Fruit fly (Drosophila melanogaster): Measurements from ENCODE around the gene LanB2.

Gene LanB2

DNA sequence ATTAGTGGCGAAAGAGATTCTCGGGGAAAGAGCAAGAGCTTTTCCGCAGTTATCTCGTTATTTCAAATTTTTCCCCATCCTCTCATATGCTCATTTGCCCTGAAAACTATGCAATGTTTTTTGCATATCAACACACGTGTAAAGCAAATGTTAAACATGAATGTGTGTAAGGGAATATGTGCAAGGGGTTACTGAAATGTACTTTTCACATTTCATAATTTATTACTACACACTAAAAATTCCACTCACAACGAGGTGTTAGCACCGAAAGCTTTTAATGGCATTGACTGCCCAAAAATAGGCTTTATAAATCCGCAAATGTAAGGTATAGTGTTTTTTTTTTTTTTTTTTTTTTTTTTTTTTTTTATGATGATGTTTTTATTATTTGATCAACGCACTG, 43.1 kb upstream of the LanB2 start:
- TF ChIP-seq Hr39 (GFP tag; optimal IDR thresholded peaks at IDR 0.05) = no peak

dm6 chr3L:9583388-9583787, 31.3 kb upstream of the LanB2 start:
- no peak for TF ChIP-seq CG11762 (GFP tag; optimal IDR thresholded peaks at IDR 0.05; ENCODE audit: insufficient read depth)
- TF ChIP-seq CG8319 (GFP tag; optimal IDR thresholded peaks at IDR 0.05) = no peak
- no peak for TF ChIP-seq pdm3 (GFP tag; optimal IDR thresholded peaks at IDR 0.05)

dm6 chr3L:9597464-9597863, 17.2 kb upstream of the LanB2 start, which contains the start of gene Tmc:
Gene Tmc (plus strand): TSS chr3L:9597764.
- TF ChIP-seq CG16779 (tag; optimal IDR thresholded peaks at IDR 0.05) = no peak
- no peak for TF ChIP-seq pdm3 (GFP tag; optimal IDR thresholded peaks at IDR 0.05)
- TF ChIP-seq CG6163 (GFP tag; IDR thresholded peaks at IDR 0.05) = no peak
- no peak for TF ChIP-seq fd85E (GFP tag; optimal IDR thresholded peaks at IDR 0.05)
- no peak for TF ChIP-seq CG7368 (GFP tag; optimal IDR thresholded peaks at IDR 0.05)
- TF ChIP-seq dac (GFP tag; optimal IDR thresholded peaks at IDR 0.05) = no peak
- no peak for TF ChIP-seq CG11902 (GFP tag; optimal IDR thresholded peaks at IDR 0.05)
- no peak for TF ChIP-seq Gug (GFP tag; IDR thresholded peaks at IDR 0.05)

dm6 chr3L:9598688-9599087, 16.0 kb upstream of the LanB2 start, which contains the start of gene CG3222:
Gene CG3222 (plus strand): TSS chr3L:9598988.
- no peak for TF ChIP-seq Ets21C (GFP tag; optimal IDR thresholded peaks at IDR 0.05)
- no peak for TF ChIP-seq Gug (GFP tag; IDR thresholded peaks at IDR 0.05)
- no peak for TF ChIP-seq spab (GFP tag; optimal IDR thresholded peaks at IDR 0.05)
- TF ChIP-seq CG7368 (GFP tag; optimal IDR thresholded peaks at IDR 0.05) = no peak
- TF ChIP-seq Hr4 (GFP tag; optimal IDR thresholded peaks at IDR 0.05) = no peak
- TF ChIP-seq fd85E (GFP tag; optimal IDR thresholded peaks at IDR 0.05) = no peak
- no peak for TF ChIP-seq Blimp-1 (GFP tag; optimal IDR thresholded peaks at IDR 0.05)

dm6 chr3L:9601225-9601624, 13.5 kb upstream of the LanB2 start, which contains the start of the genes CG3088 and CG3306:
Gene CG3088 (minus strand): TSS chr3L:9601325.
Gene CG3306 (plus strand): TSS chr3L:9601523.
- TF ChIP-seq fd85E (GFP tag; optimal IDR thresholded peaks at IDR 0.05) = no peak
- no peak for TF ChIP-seq CG31627 (GFP tag; optimal IDR thresholded peaks at IDR 0.05)
- no peak for TF ChIP-seq CG15336 (GFP tag; IDR thresholded peaks at IDR 0.05)
- no peak for TF ChIP-seq achi (GFP tag; optimal IDR thresholded peaks at IDR 0.05)
- no peak for TF ChIP-seq Sox102F (GFP tag; optimal IDR thresholded peaks at IDR 0.05)
- no peak for TF ChIP-seq Sox14 (GFP tag; optimal IDR thresholded peaks at IDR 0.05)
- no peak for TF ChIP-seq CG10631 (GFP tag; optimal IDR thresholded peaks at IDR 0.05)
- TF ChIP-seq CG8632 (GFP tag; optimal IDR thresholded peaks at IDR 0.05) = no peak

- no peak for TF ChIP-seq CG10631 (GFP tag; optimal IDR thresholded peaks at IDR 0.05)
- no peak for TF ChIP-seq acj6 (GFP tag; optimal IDR thresholded peaks at IDR 0.05)
- TF ChIP-seq CG1621 (tag; optimal IDR thresholded peaks at IDR 0.05) = no peak
- TF ChIP-seq lz (GFP tag; optimal IDR thresholded peaks at IDR 0.05) = peak; percentile 27
- TF ChIP-seq net (GFP tag; optimal IDR thresholded peaks at IDR 0.05) = no peak
- TF ChIP-seq CG11902 (GFP tag; optimal IDR thresholded peaks at IDR 0.05) = peak; percentile 20
- no peak for TF ChIP-seq CG6163 (GFP tag; IDR thresholded peaks at IDR 0.05)
- TF ChIP-seq CG11294 (GFP tag; IDR thresholded peaks at IDR 0.05) = no peak
- TF ChIP-seq CG3919 (GFP tag; optimal IDR thresholded peaks at IDR 0.05) = peak; percentile 19
- no peak for TF ChIP-seq Hr38 (GFP tag; optimal IDR thresholded peaks at IDR 0.05)
- TF ChIP-seq achi (GFP tag; optimal IDR thresholded peaks at IDR 0.05) = no peak
- TF ChIP-seq CG3032 (tag; optimal IDR thresholded peaks at IDR 0.05) = no peak
- TF ChIP-seq pdm3 (GFP tag; optimal IDR thresholded peaks at IDR 0.05) = no peak
- peak; percentile 64 for TF ChIP-seq cyc (GFP tag; optimal IDR thresholded peaks at IDR 0.05)
- TF ChIP-seq Met (GFP tag; optimal IDR thresholded peaks at IDR 0.05) = no peak
- TF ChIP-seq Blimp-1 (GFP tag; optimal IDR thresholded peaks at IDR 0.05) = peak; percentile 75
- no peak for TF ChIP-seq CG6854 (GFP tag; optimal IDR thresholded peaks at IDR 0.05)
- TF ChIP-seq eg (GFP tag; IDR thresholded peaks at IDR 0.05) = no peak
- no peak for TF ChIP-seq Lpt (GFP tag; optimal IDR thresholded peaks at IDR 0.05)
- TF ChIP-seq CG34406 (GFP tag; optimal IDR thresholded peaks at IDR 0.05) = no peak
Observed at dm6 chr3L:9613960-9614588, 640 bp upstream of the LanB2 start.
